Fruit fly (Drosophila melanogaster) whole organism, embryonic: ENCODE data around the gene CG7298.

Source experiments
- Abd-B ChIP-seq: fragments of 200-800 bp; sonication (Bioruptor generic); optimal IDR thresholded peaks from 2 replicates; lab custom pipeline; 2018; ENCODE audit warnings: missing biosample characterization, mild to moderate bottlenecking, missing genetic modification characterization, moderate library complexity
- Bgb ChIP-seq: fragments of 200-800 bp; sonication (Bioruptor generic); IDR thresholded peaks from 2 replicates; pipeline ENCODE4 v1.3.6; 2022; ENCODE audit warnings: missing biosample characterization, missing genetic modification characterization; ENCODE audit not compliant: partially characterized antibody
- CG13123 ChIP-seq: fragments of 200-800 bp; sonication (Bioruptor generic); optimal IDR thresholded peaks from 2 replicates; lab custom pipeline; 2016; ENCODE audit warnings: missing biosample characterization, missing genetic modification characterization
- CG13296 ChIP-seq: fragments of 200-800 bp; sonication (Bioruptor generic); optimal IDR thresholded peaks from 3 replicates; lab custom pipeline; 2018; ENCODE audit warnings: missing biosample characterization, mild to moderate bottlenecking, missing genetic modification characterization
- CG13894 ChIP-seq: fragments of 200-800 bp; sonication (Bioruptor generic); optimal IDR thresholded peaks from 3 replicates; lab custom pipeline; 2018; ENCODE audit warnings: missing biosample characterization, mild to moderate bottlenecking, missing genetic modification characterization, moderate library complexity
- CG14860 ChIP-seq: fragments of 200-800 bp; sonication (Bioruptor generic); IDR thresholded peaks from 3 replicates; pipeline ENCODE4 v1.3.6; 2022; ENCODE audit warnings: missing biosample characterization, missing genetic modification characterization; ENCODE audit not compliant: partially characterized antibody
- CG16863 ChIP-seq: fragments of 200-800 bp; sonication (Bioruptor generic); optimal IDR thresholded peaks from 3 replicates; lab custom pipeline; 2016; ENCODE audit warnings: missing biosample characterization, missing genetic modification characterization
- CG17328 ChIP-seq: fragments of 200-800 bp; sonication (Bioruptor generic); IDR thresholded peaks from 2 replicates; pipeline ENCODE4 v1.3.6; 2022; ENCODE audit warnings: missing biosample characterization, missing genetic modification characterization
- CG1792 ChIP-seq: fragments of 200-800 bp; sonication (Bioruptor generic); optimal IDR thresholded peaks from 2 replicates; lab custom pipeline; 2016; ENCODE audit warnings: missing biosample characterization, missing genetic modification characterization
- CG31441 ChIP-seq: fragments of 200-800 bp; sonication (Bioruptor generic); IDR thresholded peaks from 2 replicates; pipeline ENCODE4 v1.3.6; 2022; ENCODE audit warnings: missing biosample characterization, missing genetic modification characterization
- CG33213 ChIP-seq: fragments of 200-800 bp; sonication (Bioruptor generic); optimal IDR thresholded peaks from 3 replicates; lab custom pipeline; 2016; ENCODE audit warnings: missing biosample characterization, missing genetic modification characterization
- CG33557 ChIP-seq: fragments of 200-800 bp; sonication (Bioruptor generic); optimal IDR thresholded peaks from 2 replicates; lab custom pipeline; 2019; ENCODE audit warnings: missing biosample characterization, mild to moderate bottlenecking, missing genetic modification characterization, moderate library complexity
- CG4404 ChIP-seq: fragments of 200-800 bp; sonication (Bioruptor generic); IDR thresholded peaks from 2 replicates; pipeline ENCODE4 v1.3.6; 2022; ENCODE audit warnings: missing biosample characterization, missing genetic modification characterization
- CG5245 ChIP-seq: fragments of 200-800 bp; sonication (Bioruptor generic); optimal IDR thresholded peaks from 3 replicates; lab custom pipeline; 2016; ENCODE audit warnings: missing biosample characterization, missing genetic modification characterization
- CG6254 ChIP-seq: fragments of 200-800 bp; sonication (Bioruptor generic); optimal IDR thresholded peaks from 3 replicates; lab custom pipeline; 2017; ENCODE audit warnings: mild to moderate bottlenecking, missing biosample characterization, missing genetic modification reagents, missing genetic modification characterization
- CG6689 ChIP-seq: fragments of 200-800 bp; sonication (Bioruptor generic); IDR thresholded peaks from 2 replicates; pipeline ENCODE4 v1.3.6; 2022; ENCODE audit warnings: missing biosample characterization, missing genetic modification characterization
- CG6813 ChIP-seq: fragments of 200-800 bp; sonication (Bioruptor generic); optimal IDR thresholded peaks from 2 replicates; lab custom pipeline; 2017; ENCODE audit warnings: missing biosample characterization, missing genetic modification characterization, mild to moderate bottlenecking, moderate library complexity, missing genetic modification reagents
- CrebB ChIP-seq: fragments of 200-800 bp; sonication (Bioruptor generic); optimal IDR thresholded peaks from 3 replicates; lab custom pipeline; 2018; ENCODE audit warnings: missing biosample characterization, mild to moderate bottlenecking, missing genetic modification characterization
- Dll ChIP-seq: fragments of 200-800 bp; sonication (Bioruptor generic); IDR thresholded peaks from 4 replicates; pipeline ENCODE4 v1.3.6; 2022; ENCODE audit warnings: missing biosample characterization, missing genetic modification characterization; ENCODE audit not compliant: partially characterized antibody
- Elba2 ChIP-seq: fragments of 200-800 bp; sonication (Bioruptor generic); optimal IDR thresholded peaks from 3 replicates; lab custom pipeline; 2016; ENCODE audit warnings: missing biosample characterization, missing genetic modification characterization
- Ets65A ChIP-seq: fragments of 200-800 bp; sonication (Bioruptor generic); peaks from one replicate; lab custom pipeline; 2016; ENCODE audit warnings: missing biosample characterization, missing genetic modification characterization
- Ets97D ChIP-seq: fragments of 200-800 bp; sonication (Bioruptor generic); optimal IDR thresholded peaks from 3 replicates; lab custom pipeline; 2016; ENCODE audit warnings: missing biosample characterization, missing genetic modification characterization
- HHEX ChIP-seq: fragments of 200-800 bp; sonication (Bioruptor generic); optimal IDR thresholded peaks from 3 replicates; lab custom pipeline; 2017; ENCODE audit warnings: missing biosample characterization, mild to moderate bottlenecking, missing genetic modification characterization, missing genetic modification reagents
- HmgD ChIP-seq: fragments of 200-800 bp; sonication (Bioruptor generic); optimal IDR thresholded peaks from 3 replicates; lab custom pipeline; 2016; ENCODE audit warnings: missing biosample characterization, missing genetic modification characterization
- Med ChIP-seq: fragments of 200-800 bp; sonication (Bioruptor generic); peaks from one replicate; lab custom pipeline; 2016; ENCODE audit warnings: missing biosample characterization, missing genetic modification characterization, mild to moderate bottlenecking, inconsistent platforms, moderate library complexity
- Myb ChIP-seq: fragments of 200-800 bp; sonication (Bioruptor generic); optimal IDR thresholded peaks from 2 replicates; lab custom pipeline; 2016; ENCODE audit warnings: missing biosample characterization, missing genetic modification characterization
- Pdp1 ChIP-seq, 2 experiments: fragments of 200-800 bp; sonication (Bioruptor generic); optimal IDR thresholded peaks; 3 replicates each; lab custom pipeline; 2016; ENCODE audit warnings: missing biosample characterization in 2 of 2, missing genetic modification characterization in 2 of 2, mild to moderate bottlenecking in 1 of 2, moderate library complexity in 1 of 2
- Sox100B ChIP-seq: fragments of 200-800 bp; sonication (Bioruptor generic); optimal IDR thresholded peaks from 3 replicates; lab custom pipeline; 2018; ENCODE audit warnings: missing biosample characterization, mild to moderate bottlenecking, missing genetic modification characterization
- abd-A ChIP-seq: fragments of 200-800 bp; sonication (Bioruptor generic); optimal IDR thresholded peaks from 3 replicates; lab custom pipeline; 2019; ENCODE audit warnings: missing biosample characterization, mild to moderate bottlenecking, missing genetic modification characterization, moderate library complexity
- ato ChIP-seq: fragments of 200-800 bp; sonication (Bioruptor generic); IDR thresholded peaks from 2 replicates; pipeline ENCODE4 v1.3.6; 2022; ENCODE audit warnings: missing biosample characterization, missing genetic modification characterization; ENCODE audit not compliant: partially characterized antibody
- bcd ChIP-seq: fragments of 200-800 bp; sonication (Bioruptor generic); optimal IDR thresholded peaks from 2 replicates; lab custom pipeline; 2017; ENCODE audit warnings: missing biosample characterization, mild to moderate bottlenecking, missing genetic modification characterization
- chm ChIP-seq: fragments of 200-800 bp; sonication (Bioruptor generic); IDR thresholded peaks from 2 replicates; pipeline ENCODE4 v1.3.6; 2022; ENCODE audit warnings: missing biosample characterization, missing genetic modification characterization
- cwo ChIP-seq: fragments of 200-800 bp; sonication (Bioruptor generic); optimal IDR thresholded peaks from 3 replicates; lab custom pipeline; 2017; ENCODE audit warnings: missing biosample characterization, missing genetic modification characterization, mild to moderate bottlenecking, moderate library complexity, missing genetic modification reagents
- emc ChIP-seq: fragments of 200-800 bp; sonication (Bioruptor generic); optimal IDR thresholded peaks from 2 replicates; lab custom pipeline; 2016; ENCODE audit warnings: missing biosample characterization, missing genetic modification characterization
- en ChIP-seq: fragments of 200-800 bp; sonication (Bioruptor generic); optimal IDR thresholded peaks from 2 replicates; lab custom pipeline; 2016; ENCODE audit warnings: missing biosample characterization, missing genetic modification characterization
- fd3F ChIP-seq: fragments of 200-800 bp; sonication (Bioruptor generic); optimal IDR thresholded peaks from 2 replicates; lab custom pipeline; 2018; ENCODE audit warnings: missing biosample characterization, mild to moderate bottlenecking, missing genetic modification characterization, moderate library complexity
- gcm2 ChIP-seq: fragments of 200-800 bp; sonication (Bioruptor generic); optimal IDR thresholded peaks from 2 replicates; lab custom pipeline; 2016; ENCODE audit warnings: missing biosample characterization, missing genetic modification characterization
- grau ChIP-seq: fragments of 200-800 bp; optimal IDR thresholded peaks from 3 replicates; lab custom pipeline; 2019; ENCODE audit warnings: missing biosample characterization, mild to moderate bottlenecking, missing genetic modification characterization, moderate library complexity
- hbn ChIP-seq: fragments of 200-800 bp; sonication (Bioruptor generic); IDR thresholded peaks from 2 replicates; pipeline ENCODE4 v1.3.6; 2022; ENCODE audit warnings: missing biosample characterization, missing genetic modification characterization; ENCODE audit not compliant: partially characterized antibody
- hkb ChIP-seq, 2 experiments: fragments of 200-800 bp in 1 of 2; fragments of >200 bp in 1 of 2; sonication (Bioruptor generic) in 1 of 2; IDR thresholded peaks in 1 of 2; optimal IDR thresholded peaks in 1 of 2; 2 replicates each; pipeline versions ENCODE4 v1.3.6 to Lab custom; 2017 to 2022; ENCODE audit warnings: missing biosample characterization in 1 of 2, missing genetic modification characterization in 1 of 2
- mld ChIP-seq: fragments of 200-800 bp; sonication (Bioruptor generic); IDR thresholded peaks from 3 replicates; pipeline ENCODE4 v1.3.6; 2022; ENCODE audit warnings: missing biosample characterization, missing genetic modification characterization; ENCODE audit not compliant: partially characterized antibody
- nau ChIP-seq: fragments of 200-800 bp; sonication (Bioruptor generic); optimal IDR thresholded peaks from 3 replicates; lab custom pipeline; 2017; ENCODE audit warnings: missing biosample characterization, mild to moderate bottlenecking, missing genetic modification characterization, missing genetic modification reagents
- otp ChIP-seq: fragments of 200-800 bp; sonication (Bioruptor generic); IDR thresholded peaks from 3 replicates; pipeline ENCODE4, ENCODE4 v1.3.6; 2022; ENCODE audit warnings: missing biosample characterization, missing genetic modification characterization
- pnt ChIP-seq: fragments of 200-800 bp; sonication (Bioruptor generic); optimal IDR thresholded peaks from 3 replicates; lab custom pipeline; 2016; ENCODE audit warnings: missing biosample characterization, missing genetic modification characterization
- pros ChIP-seq: fragments of 200-800 bp; sonication (Bioruptor generic); optimal IDR thresholded peaks from 3 replicates; lab custom pipeline; 2019; ENCODE audit warnings: missing biosample characterization, mild to moderate bottlenecking, missing genetic modification characterization, moderate library complexity
- sens ChIP-seq: fragments of 200-800 bp; sonication (Bioruptor generic); peaks from one replicate; lab custom pipeline; 2016; ENCODE audit warnings: missing biosample characterization, missing genetic modification characterization
- sob ChIP-seq: fragments of 200-800 bp; sonication (Bioruptor generic); IDR thresholded peaks from 2 replicates; pipeline ENCODE4 v1.3.6; 2022; ENCODE audit warnings: missing biosample characterization, missing genetic modification characterization
- tgo ChIP-seq: fragments of 200-800 bp; sonication (Bioruptor generic); IDR thresholded peaks from 3 replicates; pipeline ENCODE4 v1.3.6; 2022; ENCODE audit warnings: missing biosample characterization, missing genetic modification characterization
- tio ChIP-seq: fragments of 200-800 bp; sonication (Bioruptor generic); optimal IDR thresholded peaks from 2 replicates; lab custom pipeline; 2017; ENCODE audit warnings: missing biosample characterization, missing genetic modification characterization, inconsistent platforms
- trh ChIP-seq: fragments of 200-800 bp; sonication (Bioruptor generic); optimal IDR thresholded peaks from 2 replicates; lab custom pipeline; 2016; ENCODE audit warnings: missing biosample characterization, missing genetic modification characterization

Gene CG7298

dm6 chr3L:20194731-20195130 is 8.8 kb downstream of the CG7298 start (continued):
- TF ChIP-seq Dll (GFP tag; lab: Robert Waterston, UW): no peak
- no peak for TF ChIP-seq Ets97D
- peak; percentile 33 for TF ChIP-seq bcd (GFP tag; lab: Kevin White, UChicago)
- no peak for TF ChIP-seq Sox100B
- no peak for TF ChIP-seq hbn
- TF ChIP-seq sens: peak; percentile 66
- no peak for TF ChIP-seq CG13894
- no peak for TF ChIP-seq CG13296 (GFP tag; lab: Kevin White, UChicago)
- TF ChIP-seq abd-A (tag; lab: Kevin White, UChicago): no peak
- no peak for TF ChIP-seq gcm2 (GFP tag; lab: Kevin White, UChicago)
- peak; percentile 8 to 17 for TF ChIP-seq Pdp1 (GFP tag; optimal IDR thresholded peaks at IDR 0.05; lab: Kevin White, UChicago)
- no peak for TF ChIP-seq emc (GFP tag; lab: Kevin White, UChicago)
- TF ChIP-seq mld: no peak
- peak; percentile 90 for TF ChIP-seq Med (GFP tag; lab: Kevin White, UChicago)
- TF ChIP-seq cwo: peak; percentile 37
- TF ChIP-seq CG13123 (GFP tag; lab: Kevin White, UChicago): no peak
- TF ChIP-seq CrebB (tag; lab: Kevin White, UChicago): no peak
- no peak for TF ChIP-seq HmgD (GFP tag; lab: Kevin White, UChicago)
- TF ChIP-seq CG33213 (GFP tag; lab: Kevin White, UChicago): no peak
- peak; percentile 50 for TF ChIP-seq Ets65A
- peak; percentile 37 for TF ChIP-seq tio (GFP tag; lab: Kevin White, UChicago)
- no peak for TF ChIP-seq CG14860
- no peak for TF ChIP-seq ato (GFP tag; lab: Robert Waterston, UW)
- TF ChIP-seq CG6813 (GFP tag; lab: Kevin White, UChicago): peak; percentile 32
- no peak for TF ChIP-seq Myb (GFP tag; lab: Kevin White, UChicago)
- TF ChIP-seq CG33557 (GFP tag; lab: Kevin White, UChicago): no peak
- no peak for TF ChIP-seq CG1792 (GFP tag; lab: Kevin White, UChicago)
- TF ChIP-seq trh (GFP tag; lab: Kevin White, UChicago): no peak
- TF ChIP-seq CG5245 (GFP tag; lab: Kevin White, UChicago): peak; percentile 29
- no peak for TF ChIP-seq CG16863 (GFP tag; lab: Kevin White, UChicago)
- peak; percentile 59; the same call in 2 of the 3 replicates for TF ChIP-seq tgo (GFP tag; lab: Robert Waterston, UW)
- TF ChIP-seq nau: no peak
- TF ChIP-seq Bgb (GFP tag; lab: Robert Waterston, UW): no peak
- TF ChIP-seq Elba2: no peak
- no peak for TF ChIP-seq CG31441 (GFP tag; lab: Robert Waterston, UW)
- TF ChIP-seq CG6254: no peak
- TF ChIP-seq Abd-B (GFP tag; lab: Kevin White, UChicago): peak; percentile 36
- TF ChIP-seq en (GFP tag; lab: Kevin White, UChicago): no peak
- peak; percentile 59; the same call in 1 of the 3 replicates for TF ChIP-seq otp (GFP tag; lab: Robert Waterston, UW)
- TF ChIP-seq grau (tag; lab: Kevin White, UChicago): peak; percentile 59
- TF ChIP-seq sob (GFP tag; lab: Robert Waterston, UW): 0 out of 2 replicates have a peak, but pooled peaks have one; percentile 12
- TF ChIP-seq pnt (GFP tag; lab: Kevin White, UChicago): peak; percentile 21
- TF ChIP-seq CG4404 (GFP tag; lab: Robert Waterston, UW): 0 out of 2 replicates have a peak, but pooled peaks have one; percentile 22
- peak; percentile 62; the same call in 1 of the 2 replicates for TF ChIP-seq CG6689 (GFP tag; lab: Robert Waterston, UW)
- TF ChIP-seq HHEX (GFP tag; lab: Kevin White, UChicago): peak; percentile 36
- no peak for TF ChIP-seq pros (GFP tag; lab: Kevin White, UChicago)
- TF ChIP-seq fd3F: peak; percentile 40
- no peak for TF ChIP-seq chm (GFP tag; lab: Robert Waterston, UW)
- peak; percentile 22; the same call in 1 of the 2 replicates for TF ChIP-seq CG17328
- no peak for TF ChIP-seq hkb (optimal IDR thresholded peaks at IDR 0.05; lab: Kevin White, UChicago)
- TF ChIP-seq hkb (GFP tag; IDR thresholded peaks at IDR 0.05; lab: Robert Waterston, UW): no peak
